Fruit fly (Drosophila melanogaster): ENCODE measurements around the gene CG3652.

Gene CG3652

dm6 chr2L:4403013-4403604, 9.4 kb upstream of the CG3652 start, which contains the start of gene Dim1:
Gene Dim1, plus strand, starts transcription at chr2L:4403251.
- TF ChIP-seq CG4496 (GFP tag; IDR thresholded peaks at IDR 0.05) (peak; percentile 57; the same call in 2 of the 3 replicates), CG14655 (GFP tag; optimal IDR thresholded peaks at IDR 0.05) (no peak), CG34367 (tag; optimal IDR thresholded peaks at IDR 0.05) (no peak), Pif1A (GFP tag; optimal IDR thresholded peaks at IDR 0.05) (no peak), CG17806 (tag; optimal IDR thresholded peaks at IDR 0.05) (no peak), CG10348 (GFP tag; IDR thresholded peaks at IDR 0.05) (no peak), CG8159 (tag; optimal IDR thresholded peaks at IDR 0.05) (no peak), Ets98B (GFP tag; IDR thresholded peaks at IDR 0.05) (no peak), Pif1B (GFP tag; optimal IDR thresholded peaks at IDR 0.05) (no peak), D1 (tag; optimal IDR thresholded peaks at IDR 0.05) (no peak), CG12605 (GFP tag; IDR thresholded peaks at IDR 0.05) (peak; percentile 37; the same call in 1 of the 2 replicates)

dm6 chr2L:4400653-4401052, 7.0 kb upstream of the CG3652 start, which contains the start of gene CG33003:
Gene CG33003, plus strand, starts transcription at chr2L:4400953.
- no peak for TF ChIP-seq CG13204 (GFP tag; optimal IDR thresholded peaks at IDR 0.05)
- TF ChIP-seq Ets98B (GFP tag; IDR thresholded peaks at IDR 0.05), result no peak
- TF ChIP-seq CG15710 (tag; optimal IDR thresholded peaks at IDR 0.05), result no peak

dm6 chr2L:4389405-4390115, 4.1 kb downstream of the CG3652 start:
- TF ChIP-seq EcR (GFP tag; optimal IDR thresholded peaks at IDR 0.05) (peak; percentile 51), CG8159 (tag; optimal IDR thresholded peaks at IDR 0.05) (no peak)

- TF ChIP-seq CG13204 (GFP tag; optimal IDR thresholded peaks at IDR 0.05), result no peak
- TF ChIP-seq Snoo (tag; optimal IDR thresholded peaks at IDR 0.05), result no peak
- TF ChIP-seq CG14655 (GFP tag; optimal IDR thresholded peaks at IDR 0.05), result no peak
- TF ChIP-seq rn (GFP tag; IDR thresholded peaks at IDR 0.05), result no peak
- no peak for TF ChIP-seq Pif1A (GFP tag; optimal IDR thresholded peaks at IDR 0.05)
- no peak for TF ChIP-seq gl (tag; optimal IDR thresholded peaks at IDR 0.05)
- TF ChIP-seq CG17806 (tag; optimal IDR thresholded peaks at IDR 0.05), result no peak
- TF ChIP-seq CG34367 (tag; optimal IDR thresholded peaks at IDR 0.05), result no peak
- no peak for TF ChIP-seq CG4496 (GFP tag; IDR thresholded peaks at IDR 0.05)
- no peak for TF ChIP-seq fd96Ca (GFP tag; IDR thresholded peaks at IDR 0.05)
- TF ChIP-seq CG8159 (tag; optimal IDR thresholded peaks at IDR 0.05), result no peak
- no peak for TF ChIP-seq D1 (tag; optimal IDR thresholded peaks at IDR 0.05)
- no peak for TF ChIP-seq CG12605 (GFP tag; IDR thresholded peaks at IDR 0.05)
These were observed 5.6 kb downstream of the CG3652 start, which contains the start of gene Tps1 for dm6 chr2L:4388027-4388426. Gene Tps1, plus strand, starts transcription at chr2L:4388327.

- TF ChIP-seq CG14655 (GFP tag; optimal IDR thresholded peaks at IDR 0.05) (no peak), CG34367 (tag; optimal IDR thresholded peaks at IDR 0.05) (no peak), CG4496 (GFP tag; IDR thresholded peaks at IDR 0.05) (peak; percentile 21; the same call in 1 of the 3 replicates)
These were observed 6.6 kb downstream of the CG3652 start, which contains the start of gene Psf2 for dm6 chr2L:4386926-4387550. Gene Psf2, minus strand, starts transcription at chr2L:4387356.

- TF ChIP-seq Snoo (tag; optimal IDR thresholded peaks at IDR 0.05) (no peak), CG10348 (GFP tag; IDR thresholded peaks at IDR 0.05) (no peak), fd96Ca (GFP tag; IDR thresholded peaks at IDR 0.05) (no peak), rn (GFP tag; IDR thresholded peaks at IDR 0.05) (no peak), CG13204 (GFP tag; optimal IDR thresholded peaks at IDR 0.05) (no peak), CG17806 (tag; optimal IDR thresholded peaks at IDR 0.05) (no peak), CG4496 (GFP tag; IDR thresholded peaks at IDR 0.05) (no peak), Ets98B (GFP tag; IDR thresholded peaks at IDR 0.05) (no peak)
These were observed 8.0 kb downstream of the CG3652 start, which contains the start of gene Vps53 for dm6 chr2L:4385387-4386279. Gene Vps53, minus strand, starts transcription at chr2L:4386062.

- TF ChIP-seq CG9948 (tag; optimal IDR thresholded peaks at IDR 0.05) (no peak), CG13204 (GFP tag; optimal IDR thresholded peaks at IDR 0.05) (no peak)
These were observed 11.2 kb downstream of the CG3652 start, which contains the start of gene CG17612 for dm6 chr2L:4382522-4382921. Gene CG17612, minus strand, starts transcription at chr2L:4382735.

Measured in whole organism, pupa.